Fruit fly (Drosophila melanogaster) whole organism, embryonic: ENCODE results near the gene AstC-R2.
A peak's percentile ranks its signal among the peaks of the same experiment; 100 is the strongest.

Experiments used
- Atf3 ChIP-seq: fragments of 200-800 bp; sonication (Bioruptor generic); optimal IDR thresholded peaks from 3 replicates; lab custom pipeline; 2016; ENCODE audit warnings: missing biosample characterization, missing genetic modification characterization
- Bgb ChIP-seq: fragments of 200-800 bp; sonication (Bioruptor generic); IDR thresholded peaks from 2 replicates; pipeline ENCODE4 v1.3.6; 2022; ENCODE audit warnings: missing biosample characterization, missing genetic modification characterization; ENCODE audit not compliant: partially characterized antibody
- CG1024 ChIP-seq: fragments of 200-800 bp; sonication (Bioruptor generic); IDR thresholded peaks from 2 replicates; pipeline ENCODE4 v1.3.6; 2022; ENCODE audit warnings: missing biosample characterization, missing genetic modification characterization
- CG10267 ChIP-seq: fragments of 200-800 bp; sonication (Bioruptor generic); optimal IDR thresholded peaks from 2 replicates; lab custom pipeline; 2018; ENCODE audit warnings: missing biosample characterization, mild to moderate bottlenecking, missing genetic modification characterization, moderate library complexity
- CG10565 ChIP-seq: fragments of 200-800 bp; sonication (Bioruptor generic); optimal IDR thresholded peaks from 3 replicates; lab custom pipeline; 2016; ENCODE audit warnings: missing biosample characterization, mild to moderate bottlenecking, missing genetic modification characterization
- CG11085 ChIP-seq: fragments of 200-800 bp; sonication (Bioruptor generic); IDR thresholded peaks from 2 replicates; pipeline ENCODE4 v1.3.6; 2022; ENCODE audit warnings: missing biosample characterization, missing genetic modification characterization
- CG11695 ChIP-seq: fragments of 200-800 bp; sonication (Bioruptor generic); IDR thresholded peaks from 3 replicates; pipeline ENCODE4 v1.3.6; 2022; ENCODE audit warnings: missing biosample characterization, missing genetic modification characterization
- CG12219 ChIP-seq: fragments of 200-800 bp; sonication (Bioruptor generic); optimal IDR thresholded peaks from 3 replicates; lab custom pipeline; 2018; ENCODE audit warnings: missing biosample characterization, mild to moderate bottlenecking, missing genetic modification characterization
- CG13296 ChIP-seq: fragments of 200-800 bp; sonication (Bioruptor generic); optimal IDR thresholded peaks from 3 replicates; lab custom pipeline; 2018; ENCODE audit warnings: missing biosample characterization, mild to moderate bottlenecking, missing genetic modification characterization
- CG13624 ChIP-seq: fragments of 200-800 bp; sonication (Bioruptor generic); optimal IDR thresholded peaks from 2 replicates; lab custom pipeline; 2016; ENCODE audit warnings: missing biosample characterization, missing genetic modification characterization
- CG13775 ChIP-seq: fragments of 200-800 bp; sonication (Bioruptor generic); optimal IDR thresholded peaks from 3 replicates; lab custom pipeline; 2017; ENCODE audit warnings: missing biosample characterization, mild to moderate bottlenecking, missing genetic modification characterization
- CG14050 ChIP-seq: fragments of 200-800 bp; sonication (Bioruptor generic); IDR thresholded peaks from 3 replicates; pipeline ENCODE4 v1.3.6; 2022; ENCODE audit warnings: missing biosample characterization, missing genetic modification characterization
- CG15269 ChIP-seq: fragments of 200-800 bp; sonication (Bioruptor generic); optimal IDR thresholded peaks from 2 replicates; lab custom pipeline; 2018; ENCODE audit warnings: missing biosample characterization, mild to moderate bottlenecking, missing genetic modification characterization, moderate library complexity
- CG1529 ChIP-seq: fragments of 200-800 bp; sonication (Bioruptor generic); optimal IDR thresholded peaks from 3 replicates; lab custom pipeline; 2018; ENCODE audit warnings: missing biosample characterization, missing genetic modification characterization
- CG17612 ChIP-seq: fragments of 200-800 bp; sonication (Bioruptor generic); IDR thresholded peaks from 2 replicates; pipeline ENCODE4 v1.3.6; 2022; ENCODE audit warnings: missing biosample characterization, missing genetic modification characterization
- CG2712 ChIP-seq: fragments of 200-800 bp; optimal IDR thresholded peaks from 3 replicates; lab custom pipeline; 2019; ENCODE audit warnings: missing biosample characterization, mild to moderate bottlenecking, missing genetic modification characterization, moderate library complexity
- CG31365 ChIP-seq: fragments of 200-800 bp; sonication (Bioruptor generic); optimal IDR thresholded peaks from 2 replicates; lab custom pipeline; 2018; ENCODE audit warnings: missing biosample characterization, mild to moderate bottlenecking, missing genetic modification characterization
- CG7928 ChIP-seq: fragments of 200-800 bp; sonication (Bioruptor generic); optimal IDR thresholded peaks from 2 replicates; lab custom pipeline; 2017; ENCODE audit warnings: missing biosample characterization, mild to moderate bottlenecking, missing genetic modification characterization
- CG8765 ChIP-seq: fragments of 200-800 bp; sonication (Bioruptor generic); IDR thresholded peaks from 2 replicates; pipeline ENCODE4 v1.3.6; 2022; ENCODE audit warnings: missing biosample characterization, missing genetic modification characterization
- CoRest ChIP-seq: fragments of 200-800 bp; sonication (Bioruptor generic); optimal IDR thresholded peaks from 3 replicates; lab custom pipeline; 2018; ENCODE audit warnings: missing biosample characterization, mild to moderate bottlenecking, missing genetic modification characterization, moderate library complexity
- Dbx ChIP-seq: fragments of 200-800 bp; sonication (Bioruptor generic); IDR thresholded peaks from 3 replicates; pipeline ENCODE4 v1.3.6; 2022; ENCODE audit warnings: missing biosample characterization, missing genetic modification characterization
- Dp ChIP-seq: fragments of 200-800 bp; sonication (Bioruptor generic); optimal IDR thresholded peaks from 2 replicates; lab custom pipeline; 2018; ENCODE audit warnings: missing biosample characterization, mild to moderate bottlenecking, missing genetic modification characterization, moderate library complexity
- HHEX ChIP-seq: fragments of 200-800 bp; sonication (Bioruptor generic); optimal IDR thresholded peaks from 3 replicates; lab custom pipeline; 2017; ENCODE audit warnings: missing biosample characterization, mild to moderate bottlenecking, missing genetic modification characterization, missing genetic modification reagents
- Hr3 ChIP-seq: fragments of 200-800 bp; sonication (Bioruptor generic); optimal IDR thresholded peaks from 3 replicates; lab custom pipeline; 2016; ENCODE audit warnings: missing biosample characterization, missing genetic modification characterization
- Lhr ChIP-seq: fragments of 200-800 bp; sonication (Bioruptor generic); optimal IDR thresholded peaks from 3 replicates; lab custom pipeline; 2017; ENCODE audit warnings: mild to moderate bottlenecking, missing biosample characterization, missing genetic modification reagents, missing genetic modification characterization
- Oaz ChIP-seq: fragments of 200-800 bp; sonication (Bioruptor generic); IDR thresholded peaks from 2 replicates; pipeline ENCODE4 v1.3.6; 2022; ENCODE audit warnings: missing biosample characterization, missing genetic modification characterization
- Spps ChIP-seq: fragments of 200-800 bp; sonication (Bioruptor generic); optimal IDR thresholded peaks from 2 replicates; lab custom pipeline; 2018; ENCODE audit warnings: missing biosample characterization, mild to moderate bottlenecking, missing genetic modification characterization
- Ssrp ChIP-seq: fragments of 200-800 bp; sonication (Bioruptor generic); optimal IDR thresholded peaks from 2 replicates; lab custom pipeline; 2018; ENCODE audit warnings: missing biosample characterization, mild to moderate bottlenecking, missing genetic modification characterization, moderate library complexity
- abd-A ChIP-seq: fragments of 200-800 bp; sonication (Bioruptor generic); optimal IDR thresholded peaks from 3 replicates; lab custom pipeline; 2019; ENCODE audit warnings: missing biosample characterization, mild to moderate bottlenecking, missing genetic modification characterization, moderate library complexity
- amos ChIP-seq: fragments of 200-800 bp; sonication (Bioruptor generic); IDR thresholded peaks from 2 replicates; pipeline ENCODE4 v1.3.6; 2022; ENCODE audit warnings: missing biosample characterization, missing genetic modification characterization; ENCODE audit not compliant: partially characterized antibody
- ase ChIP-seq: fragments of 200-800 bp; sonication (Bioruptor generic); IDR thresholded peaks from 3 replicates; pipeline ENCODE4 v1.3.6; 2022; ENCODE audit warnings: missing biosample characterization, missing genetic modification characterization
- bsh ChIP-seq, 2 experiments: fragments of 200-800 bp; sonication (Bioruptor generic); optimal IDR thresholded peaks; 2 replicates each; lab custom pipeline; 2017 to 2018; ENCODE audit warnings: mild to moderate bottlenecking in 2 of 2, missing biosample characterization in 2 of 2, missing genetic modification characterization in 2 of 2, moderate library complexity in 1 of 2
- crc ChIP-seq: fragments of 200-800 bp; sonication (Bioruptor generic); optimal IDR thresholded peaks from 2 replicates; lab custom pipeline; 2016; ENCODE audit warnings: missing biosample characterization, missing genetic modification characterization
- crp ChIP-seq, 2 experiments: fragments of 200-800 bp; sonication (Bioruptor generic); optimal IDR thresholded peaks; 2 replicates in 1 of 2; 3 replicates in 1 of 2; lab custom pipeline; 2017; ENCODE audit warnings: missing biosample characterization in 2 of 2, missing genetic modification characterization in 2 of 2, mild to moderate bottlenecking in 1 of 2, moderate library complexity in 1 of 2
- fd96Cb ChIP-seq: fragments of 200-800 bp; sonication (Bioruptor generic); optimal IDR thresholded peaks from 2 replicates; lab custom pipeline; 2018; ENCODE audit warnings: missing biosample characterization, mild to moderate bottlenecking, missing genetic modification characterization, moderate library complexity
- fru ChIP-seq: fragments of >200 bp; optimal IDR thresholded peaks from 2 replicates; lab custom pipeline; 2017
- her ChIP-seq: fragments of 200-800 bp; sonication (Bioruptor generic); optimal IDR thresholded peaks from 2 replicates; lab custom pipeline; 2016; ENCODE audit warnings: missing biosample characterization, missing genetic modification characterization
- jigr1 ChIP-seq: fragments of 200-800 bp; sonication (Bioruptor generic); IDR thresholded peaks from 3 replicates; pipeline ENCODE4 v1.3.6; 2022; ENCODE audit warnings: missing biosample characterization, missing genetic modification characterization
- ken ChIP-seq: fragments of 200-800 bp; sonication (Bioruptor generic); IDR thresholded peaks from 3 replicates; pipeline ENCODE4 v1.3.6; 2022; ENCODE audit warnings: missing biosample characterization, missing genetic modification characterization
- klu ChIP-seq: fragments of 200-800 bp; sonication (Bioruptor generic); IDR thresholded peaks from 2 replicates; pipeline ENCODE4 v1.3.6; 2022; ENCODE audit warnings: missing biosample characterization, missing genetic modification characterization
- mam ChIP-seq: fragments of 200-800 bp; sonication (Bioruptor generic); optimal IDR thresholded peaks from 3 replicates; lab custom pipeline; 2016; ENCODE audit warnings: missing biosample characterization, missing genetic modification characterization
- nau ChIP-seq: fragments of 200-800 bp; sonication (Bioruptor generic); optimal IDR thresholded peaks from 3 replicates; lab custom pipeline; 2017; ENCODE audit warnings: missing biosample characterization, mild to moderate bottlenecking, missing genetic modification characterization, missing genetic modification reagents
- onecut ChIP-seq: fragments of 200-800 bp; sonication (Bioruptor generic); IDR thresholded peaks from 2 replicates; pipeline ENCODE4 v1.3.6; 2022; ENCODE audit warnings: missing biosample characterization, missing genetic modification characterization
- pnt ChIP-seq: fragments of 200-800 bp; sonication (Bioruptor generic); optimal IDR thresholded peaks from 3 replicates; lab custom pipeline; 2016; ENCODE audit warnings: missing biosample characterization, missing genetic modification characterization
- row ChIP-seq: fragments of 200-800 bp; sonication (Bioruptor generic); IDR thresholded peaks from 3 replicates; pipeline ENCODE4 v1.3.6; 2022; ENCODE audit warnings: missing biosample characterization, missing genetic modification characterization
- slou ChIP-seq: fragments of 200-800 bp; sonication (Bioruptor generic); optimal IDR thresholded peaks from 3 replicates; lab custom pipeline; 2016; ENCODE audit warnings: missing biosample characterization, missing genetic modification characterization
- ssp ChIP-seq: fragments of 200-800 bp; sonication (Bioruptor generic); IDR thresholded peaks from 2 replicates; pipeline ENCODE4 v1.3.6; 2022; ENCODE audit warnings: missing biosample characterization, missing genetic modification characterization
- tin ChIP-seq: fragments of 200-800 bp; sonication (Bioruptor generic); optimal IDR thresholded peaks from 3 replicates; lab custom pipeline; 2016; ENCODE audit warnings: missing biosample characterization, missing genetic modification characterization
- tup ChIP-seq: fragments of 200-800 bp; sonication (Bioruptor generic); optimal IDR thresholded peaks from 2 replicates; lab custom pipeline; 2016; ENCODE audit warnings: missing biosample characterization, mild to moderate bottlenecking, missing genetic modification characterization, moderate library complexity
- twi ChIP-seq: fragments of 200-800 bp; optimal IDR thresholded peaks from 2 replicates; lab custom pipeline; 2019; ENCODE audit warnings: missing biosample characterization, mild to moderate bottlenecking, missing genetic modification characterization, moderate library complexity
- z ChIP-seq: fragments of 200-800 bp; sonication (Bioruptor generic); IDR thresholded peaks from 3 replicates; pipeline ENCODE4 v1.3.6; 2022; ENCODE audit warnings: missing biosample characterization, missing genetic modification characterization

Gene AstC-R2

DNA sequence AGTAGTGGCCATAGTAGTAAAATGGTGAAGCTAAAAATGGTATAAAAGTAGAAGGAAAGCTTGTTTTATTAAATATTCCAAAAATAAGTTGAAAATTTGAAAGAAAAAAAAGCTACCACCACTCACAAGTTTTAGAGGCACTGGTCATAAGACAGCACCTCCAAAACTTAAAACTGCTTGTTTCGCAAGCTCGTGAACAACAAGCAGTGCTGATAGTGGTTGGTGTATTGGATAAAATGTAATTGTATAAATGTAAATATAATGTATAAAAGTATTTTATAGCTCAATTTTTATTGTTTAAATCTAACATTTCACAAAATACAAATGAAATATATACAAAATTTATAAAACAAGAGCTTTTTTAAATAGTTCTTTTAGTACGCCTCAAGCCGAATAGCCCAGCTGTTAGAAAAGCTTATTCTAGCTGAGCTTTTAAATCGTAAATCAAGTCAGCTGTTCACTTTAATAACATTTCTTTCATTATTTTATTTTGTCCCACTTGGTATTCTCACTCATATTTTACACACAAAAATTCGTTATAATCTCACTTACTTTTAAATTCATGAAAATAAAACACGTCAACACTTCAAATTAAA lies 41.9 kb downstream of the AstC-R2 start (continued):
- TF ChIP-seq ssp (no peak), mam (GFP tag; lab: Kevin White, UChicago) (no peak), pnt (GFP tag; lab: Kevin White, UChicago) (no peak), crp (GFP tag; optimal IDR thresholded peaks at IDR 0.05; lab: Kevin White, UChicago) (peak in 1 of 2 experiments; percentile 83), tin (GFP tag; lab: Kevin White, UChicago) (no peak), Spps (tag; lab: Kevin White, UChicago) (no peak), CoRest (peak; percentile 16), onecut (GFP tag; lab: Robert Waterston, UW) (no peak), ase (no peak), nau (GFP tag; lab: Kevin White, UChicago) (no peak), CG2712 (tag; lab: Kevin White, UChicago) (no peak), twi (no peak), HHEX (no peak), CG13775 (no peak), CG14050 (GFP tag; lab: Robert Waterston, UW) (no peak), fru (lab: Kevin White, UChicago) (no peak), z (GFP tag; lab: Robert Waterston, UW) (no peak), slou (GFP tag; lab: Kevin White, UChicago) (no peak), Dp (GFP tag; lab: Kevin White, UChicago) (peak; percentile 22), CG17612 (no peak), CG7928 (GFP tag; lab: Kevin White, UChicago) (no peak), CG13624 (GFP tag; lab: Kevin White, UChicago) (no peak), her (no peak), tup (GFP tag; lab: Kevin White, UChicago) (no peak), klu (GFP tag; lab: Robert Waterston, UW) (no peak), fd96Cb (tag; lab: Kevin White, UChicago) (no peak), jigr1 (GFP tag; lab: Robert Waterston, UW) (no peak), CG10565 (GFP tag; lab: Kevin White, UChicago) (no peak), amos (peak; percentile 50; the same call in 1 of the 2 replicates), Bgb (GFP tag; lab: Robert Waterston, UW) (peak; percentile 60; the same call in 1 of the 2 replicates), CG31365 (tag; lab: Kevin White, UChicago) (peak; percentile 96), abd-A (tag; lab: Kevin White, UChicago) (peak; percentile 56), Ssrp (tag; lab: Kevin White, UChicago) (peak; percentile 11), Dbx (GFP tag; lab: Robert Waterston, UW) (no peak), Hr3 (GFP tag; lab: Kevin White, UChicago) (no peak), ken (GFP tag; lab: Robert Waterston, UW) (peak; percentile 16; the same call in 1 of the 3 replicates), bsh (GFP tag; optimal IDR thresholded peaks at IDR 0.05; lab: Kevin White, UChicago) (no peak), CG11695 (GFP tag; lab: Robert Waterston, UW) (no peak), CG8765 (no peak), Oaz (GFP tag; lab: Robert Waterston, UW) (no peak), CG12219 (GFP tag; lab: Kevin White, UChicago) (no peak), CG1024 (no peak), CG13296 (GFP tag; lab: Kevin White, UChicago) (no peak), row (no peak), CG15269 (tag; lab: Kevin White, UChicago) (no peak), crc (GFP tag; lab: Kevin White, UChicago) (no peak), CG11085 (GFP tag; lab: Robert Waterston, UW) (no peak), Atf3 (GFP tag; lab: Kevin White, UChicago) (no peak), CG10267 (tag; lab: Kevin White, UChicago) (no peak), CG1529 (GFP tag; lab: Kevin White, UChicago) (no peak), Lhr (GFP tag; lab: Kevin White, UChicago) (peak; percentile 55)
